Worm (Caenorhabditis elegans): ENCODE data around the gene math-42.
A peak's percentile ranks its signal among the peaks of the same experiment; 100 is the strongest.
"Not testable (repeated sequence)": the region's sequence is repeated elsewhere in the genome, so short reads cannot be mapped to it uniquely, and the experiment has no call there.

Gene math-42

DNA sequence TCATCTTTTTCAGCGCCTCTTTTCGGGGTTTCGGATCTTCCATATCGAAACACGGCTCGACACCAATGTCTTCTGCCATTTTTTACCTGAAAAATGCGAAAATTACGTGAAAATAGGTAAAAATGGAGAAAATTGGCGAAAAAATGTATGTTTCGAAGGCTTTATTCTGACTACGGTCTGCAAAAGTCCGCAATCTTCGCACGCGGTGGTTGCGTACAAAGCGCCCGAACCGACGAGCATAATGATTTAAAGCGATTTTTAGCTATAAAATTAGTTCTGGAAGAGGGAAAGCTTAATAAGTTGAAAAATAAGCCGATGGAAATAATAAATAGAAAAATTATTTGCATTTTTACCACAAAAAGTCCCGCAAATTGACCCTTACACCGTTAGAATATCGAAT is 40.7 kb upstream of the math-42 start, which contains the start of gene F07E5.5 (continued):
- peak; percentile 10 for TF ChIP-seq lin-39 (tag; optimal IDR thresholded peaks at IDR 0.05)

DNA sequence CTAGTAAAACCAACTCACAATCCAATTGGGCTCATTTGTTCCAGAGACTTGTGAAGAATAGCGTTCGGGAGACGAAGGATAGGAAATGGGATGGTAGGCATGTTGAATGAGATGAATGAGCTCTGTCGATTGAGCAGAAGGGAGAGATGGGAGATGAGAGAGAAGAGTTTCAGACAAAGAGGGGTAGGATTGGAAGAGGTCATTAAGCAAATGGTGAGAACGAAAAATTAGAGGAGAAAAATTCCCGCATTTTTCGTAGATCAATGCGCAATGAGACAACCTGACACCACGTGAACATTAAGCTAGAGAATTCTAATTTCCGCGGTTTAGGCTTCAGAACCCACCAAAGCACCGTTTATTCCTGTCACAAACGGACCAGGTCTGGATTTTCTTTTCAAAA is 35.7 kb upstream of the math-42 start, which contains the start of gene F07E5.13:
TSS of gene F07E5.13 (minus strand) at position 101 of the 400 bp plus-strand sequence.
- TF ChIP-seq ZK546.5 (tag; optimal IDR thresholded peaks at IDR 0.05): no peak
- no peak for TF ChIP-seq unc-62 (GFP tag; optimal IDR thresholded peaks at IDR 0.05)

DNA sequence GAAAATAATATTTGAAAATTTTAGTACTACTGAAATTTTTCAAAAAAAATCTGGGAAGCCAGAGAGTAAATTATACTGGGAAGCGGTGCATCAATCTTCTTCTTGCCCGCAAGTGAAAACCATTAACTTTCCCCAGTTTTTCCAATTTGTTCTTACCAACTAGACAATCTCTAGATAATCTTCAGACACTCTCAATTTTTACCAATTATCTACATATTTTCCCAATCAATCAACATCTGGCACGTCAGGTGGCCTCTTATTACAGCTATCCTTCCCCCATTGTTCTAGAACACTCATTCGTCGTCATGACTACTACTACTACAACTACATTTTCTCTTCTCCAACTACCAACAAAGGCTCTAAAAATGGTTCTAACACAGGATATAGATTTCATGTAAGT is 35.2 kb upstream of the math-42 start, which contains the start of gene fbxb-6:
TSS of gene fbxb-6 (plus strand) at position 301 of the 400 bp plus-strand sequence.
- TF ChIP-seq elt-1 (tag; optimal IDR thresholded peaks at IDR 0.05): no peak
- TF ChIP-seq mml-1 (tag; optimal IDR thresholded peaks at IDR 0.05): no peak
- no peak for TF ChIP-seq nhr-11 (tag; optimal IDR thresholded peaks at IDR 0.05)
- no peak for TF ChIP-seq nhr-28 (tag; optimal IDR thresholded peaks at IDR 0.05)
- TF ChIP-seq ztf-11 (tag; optimal IDR thresholded peaks at IDR 0.05): no peak
- TF ChIP-seq nfya-1 (tag; optimal IDR thresholded peaks at IDR 0.05; ENCODE audit: insufficient read depth): no peak
- TF ChIP-seq pqm-1 (tag; optimal IDR thresholded peaks at IDR 0.05): no peak
- no peak for TF ChIP-seq ztf-4 (tag; optimal IDR thresholded peaks at IDR 0.05)
- no peak for TF ChIP-seq R02D3.7 (tag; optimal IDR thresholded peaks at IDR 0.05)
- no peak for TF ChIP-seq nhr-12 (tag; optimal IDR thresholded peaks at IDR 0.05)
- TF ChIP-seq elt-3 (tag; optimal IDR thresholded peaks at IDR 0.05): no peak
- no peak for TF ChIP-seq ceh-28 (tag; optimal IDR thresholded peaks at IDR 0.05)
- no peak for TF ChIP-seq fkh-10 (GFP tag; optimal IDR thresholded peaks at IDR 0.05)
- no peak for TF ChIP-seq nhr-23 (tag; optimal IDR thresholded peaks at IDR 0.05)
- TF ChIP-seq snpc-4 (tag; optimal IDR thresholded peaks at IDR 0.05): no peak

DNA sequence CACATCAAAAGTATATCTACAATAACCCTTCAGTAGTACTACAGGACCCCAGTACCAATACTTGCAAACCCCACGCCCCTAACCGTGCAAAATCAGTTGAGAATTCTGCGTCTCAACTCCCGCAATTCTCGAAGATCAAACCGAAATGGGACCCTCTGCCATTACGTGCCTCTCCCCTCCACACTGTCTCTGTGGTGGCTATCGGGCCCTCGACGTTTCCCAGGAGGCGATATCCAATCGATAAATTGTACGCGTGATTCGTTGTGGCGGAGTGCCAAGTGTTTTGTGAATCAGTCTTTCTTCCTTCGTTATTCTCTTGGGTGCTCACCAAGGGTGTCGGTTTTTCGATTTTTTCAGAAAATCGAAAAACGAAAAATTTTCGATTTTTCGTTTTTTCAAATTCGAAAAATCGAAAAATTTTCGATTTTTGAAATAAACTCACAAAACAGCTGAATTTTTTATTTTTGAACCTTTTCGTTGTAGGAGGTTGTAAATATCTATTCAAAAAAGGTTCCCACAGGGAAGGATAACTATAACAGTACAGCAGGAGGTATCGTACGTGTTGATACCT is 32.2 kb upstream of the math-42 start, which contains the start of gene F07E5.12:
TSS of gene F07E5.12 (plus strand) at position 521 of the 571 bp plus-strand sequence.
- not testable (repeated sequence) for TF ChIP-seq nhr-12, lsy-12, nhr-25 (tag; optimal IDR thresholded peaks at IDR 0.05)

DNA sequence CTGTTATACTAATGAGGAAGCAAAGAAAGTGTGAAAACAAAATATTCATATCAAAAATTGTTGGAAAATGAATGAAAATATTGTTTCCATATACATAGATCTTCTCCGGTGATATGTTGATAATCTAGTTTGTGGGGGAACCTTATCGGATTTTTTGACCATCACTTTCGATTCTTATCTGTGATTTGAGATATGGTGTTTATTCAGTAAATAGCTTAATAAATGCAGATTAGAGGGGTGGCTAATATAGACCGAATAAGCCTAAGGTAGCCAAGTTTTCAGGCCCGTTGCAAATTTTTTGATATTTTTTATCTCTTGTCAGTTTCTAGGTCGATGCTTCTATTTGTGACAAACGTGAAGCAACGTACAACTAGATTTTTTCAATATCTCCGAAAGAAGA is 28.3 kb upstream of the math-42 start, which contains the start of gene F07E5.7:
TSS of gene F07E5.7 (minus strand) at position 101 of the 400 bp plus-strand sequence.
- no peak for TF ChIP-seq nhr-11 (tag; optimal IDR thresholded peaks at IDR 0.05)
- no peak for TF ChIP-seq nhr-76 (tag; optimal IDR thresholded peaks at IDR 0.05)

DNA sequence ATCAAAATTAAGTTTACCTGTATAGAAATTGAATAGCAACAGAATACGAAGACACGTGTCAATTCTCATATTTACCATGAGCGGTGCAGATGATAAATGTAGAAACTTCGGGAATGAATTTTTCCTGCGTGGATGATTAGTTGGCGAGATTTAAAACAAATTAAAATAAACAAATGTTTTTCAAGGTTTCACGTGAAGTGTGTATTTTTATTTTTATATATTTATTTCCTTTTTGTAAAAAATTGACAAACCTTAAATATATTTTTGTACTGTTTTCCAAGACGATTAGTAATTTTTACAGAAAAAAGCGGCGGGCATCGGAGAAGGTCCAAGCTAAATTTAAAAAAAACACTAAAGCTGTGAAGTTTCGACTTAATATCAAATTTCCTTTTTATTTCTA is 24.2 kb upstream of the math-42 start, which contains the start of gene F07E5.8:
TSS of gene F07E5.8 (minus strand) at position 101 of the 400 bp plus-strand sequence.
- TF ChIP-seq elt-2 (tag; optimal IDR thresholded peaks at IDR 0.05): no peak
- TF ChIP-seq snpc-4 (tag; optimal IDR thresholded peaks at IDR 0.05): no peak
- no peak for TF ChIP-seq jun-1 (tag; optimal IDR thresholded peaks at IDR 0.05)
- TF ChIP-seq ceh-9 (tag; optimal IDR thresholded peaks at IDR 0.05): no peak
- no peak for TF ChIP-seq fos-1 (tag; optimal IDR thresholded peaks at IDR 0.05)
- TF ChIP-seq nhr-76 (tag; optimal IDR thresholded peaks at IDR 0.05): no peak

DNA sequence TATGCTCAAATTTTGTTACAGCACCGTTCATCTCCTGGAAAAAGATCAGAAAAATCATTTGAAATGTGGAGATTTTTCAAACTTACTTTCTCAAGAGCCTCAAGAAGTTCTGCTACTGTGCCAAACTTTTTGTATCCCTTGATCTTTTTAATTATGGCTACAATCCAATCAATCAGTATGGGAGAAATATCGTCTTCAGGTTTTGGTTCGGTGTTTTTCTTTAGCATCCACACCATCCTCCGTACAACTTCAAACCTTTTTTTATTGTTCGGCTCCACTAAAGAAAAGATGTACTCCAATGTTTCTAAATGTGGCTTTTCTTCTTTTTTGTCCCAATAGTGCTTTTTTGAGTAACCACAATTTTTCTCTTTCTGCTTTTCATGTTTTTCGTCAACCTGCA is 23.3 kb upstream of the math-42 start:
- no peak for TF ChIP-seq lin-39 (tag; optimal IDR thresholded peaks at IDR 0.05)
- TF ChIP-seq nhr-23 (tag; optimal IDR thresholded peaks at IDR 0.05): no peak
- no peak for TF ChIP-seq snpc-4 (tag; optimal IDR thresholded peaks at IDR 0.05)
- no peak for TF ChIP-seq nhr-77 (tag; optimal IDR thresholded peaks at IDR 0.05)
- no peak for TF ChIP-seq nhr-76 (tag; optimal IDR thresholded peaks at IDR 0.05)
- no peak for TF ChIP-seq R02D3.7 (tag; optimal IDR thresholded peaks at IDR 0.05)
- TF ChIP-seq nfya-1 (tag; optimal IDR thresholded peaks at IDR 0.05; ENCODE audit: insufficient read depth): no peak
- TF ChIP-seq nhr-237 (tag; optimal IDR thresholded peaks at IDR 0.05): no peak
- TF ChIP-seq nhr-43 (tag; optimal IDR thresholded peaks at IDR 0.05; ENCODE audit: poor library complexity, severe bottlenecking): no peak
- TF ChIP-seq nhr-67 (tag; optimal IDR thresholded peaks at IDR 0.05): no peak
- TF ChIP-seq elt-3 (tag; optimal IDR thresholded peaks at IDR 0.05): no peak
- TF ChIP-seq ztf-4 (tag; optimal IDR thresholded peaks at IDR 0.05): no peak
- TF ChIP-seq fkh-10 (GFP tag; optimal IDR thresholded peaks at IDR 0.05): no peak
- TF ChIP-seq ceh-28 (tag; optimal IDR thresholded peaks at IDR 0.05): no peak
- no peak for TF ChIP-seq skn-1 (tag; optimal IDR thresholded peaks at IDR 0.05)
- TF ChIP-seq pqm-1 (tag; optimal IDR thresholded peaks at IDR 0.05): no peak

Measured in whole organism, L3 larva.